Worm (Caenorhabditis elegans): ENCODE results near the gene Y59A8B.21.

- TF ChIP-seq ama-1 (optimal IDR thresholded peaks at IDR 0.05) (no peak), sea-1 (GFP tag; conservative IDR thresholded peaks at IDR 0.05) (no peak), aly-1 (tag; optimal IDR thresholded peaks at IDR 0.05) (no peak), tbx-11 (GFP tag; IDR thresholded peaks at IDR 0.05) (no peak), F13C5.2 (tag; optimal IDR thresholded peaks at IDR 0.05) (no peak), B0310.2 (tag; optimal IDR thresholded peaks at IDR 0.05) (no peak), hnd-1 (tag; optimal IDR thresholded peaks at IDR 0.05) (no peak), ceh-13 (GFP tag; optimal IDR thresholded peaks at IDR 0.05) (no peak), flt-1 (GFP tag; IDR thresholded peaks at IDR 0.05) (no peak), scrt-1 (GFP tag; IDR thresholded peaks at IDR 0.05) (no peak), ets-7 (tag; optimal IDR thresholded peaks at IDR 0.05) (no peak), pes-1 (GFP tag; IDR thresholded peaks at IDR 0.05) (no peak), ceh-36 (tag; optimal IDR thresholded peaks at IDR 0.05) (no peak), hmbx-1 (tag; optimal IDR thresholded peaks at IDR 0.05) (no peak)
Observed at ce11 chrV:18001268-18001667, 15.2 kb downstream of the Y59A8B.21 start, which contains the start of gene lon-8.
